Worm (Caenorhabditis elegans) whole organism, L4 larva: Measurements from ENCODE around the gene T19H12.12.

Experiments used
- F10B5.3 ChIP-seq: sonication (generic microtip); optimal IDR thresholded peaks from 2 replicates; lab custom pipeline; 2016; ENCODE audit warnings: mild to moderate bottlenecking, missing genetic modification characterization, missing compliant biosample characterization
- F49E8.2 ChIP-seq: sonication (generic microtip); optimal IDR thresholded peaks from 2 replicates; lab custom pipeline; 2016; ENCODE audit warnings: missing compliant biosample characterization, mild to moderate bottlenecking, missing genetic modification characterization, borderline replicate concordance
- T20F7.1 ChIP-seq: fragments of 200-800 bp; sonication (Bioruptor generic); optimal IDR thresholded peaks from 2 replicates; lab custom pipeline; 2018; ENCODE audit warnings: mild to moderate bottlenecking, missing genetic modification characterization, missing compliant biosample characterization
- Y48G9A.11 ChIP-seq: fragments of 200-800 bp; sonication (Bioruptor generic); IDR thresholded peaks from 2 replicates; pipeline ENCODE4 v1.3.6; 2022; ENCODE audit warnings: missing genetic modification reagents, missing genetic modification characterization, missing compliant biosample characterization
- ZK546.5 ChIP-seq, 2 experiments: sonication (generic microtip); optimal IDR thresholded peaks; 2 replicates each; lab custom pipeline; 2017; ENCODE audit warnings: missing biosample characterization in 2 of 2, missing genetic modification characterization in 2 of 2
- aha-1 ChIP-seq: fragments of 150-350 bp; peaks from one replicate; lab custom pipeline; 2014; ENCODE audit warnings: missing biosample characterization, missing genetic modification characterization
- ceh-32 ChIP-seq: sonication (generic microtip); optimal IDR thresholded peaks from 2 replicates; lab custom pipeline; 2016; ENCODE audit warnings: mild to moderate bottlenecking, missing genetic modification characterization, missing compliant biosample characterization; ENCODE audit not compliant: poor library complexity
- ces-1 ChIP-seq: fragments of 150-350 bp; sonication (generic microtip); optimal IDR thresholded peaks from 4 replicates; lab custom pipeline; 2014; ENCODE audit warnings: missing biosample characterization, missing genetic modification reagents, missing genetic modification characterization
- daf-12 ChIP-seq: fragments of 150-350 bp; optimal IDR thresholded peaks from 2 replicates; lab custom pipeline; 2014; ENCODE audit warnings: missing biosample characterization, missing genetic modification reagents, missing genetic modification characterization
- daf-16 ChIP-seq, 3 experiments: sonication (generic microtip); optimal IDR thresholded peaks; 2 replicates each; lab custom pipeline; 2016 to 2017; ENCODE audit warnings: missing genetic modification characterization in 3 of 3, missing genetic modification reagents in 3 of 3, mild to moderate bottlenecking in 2 of 3, missing compliant biosample characterization in 2 of 3, missing biosample characterization in 1 of 3, moderate library complexity in 1 of 3
- daf-19 ChIP-seq: fragments of 200-800 bp; sonication (Bioruptor generic); conservative IDR thresholded peaks from 2 replicates; pipeline ENCODE4 v1.3.6; 2022; ENCODE audit warnings: missing genetic modification characterization, missing compliant biosample characterization
- dmd-6 ChIP-seq: fragments of 200-800 bp; sonication (Bioruptor generic); IDR thresholded peaks from 2 replicates; pipeline ENCODE4 v1.3.6; 2022; ENCODE audit warnings: missing genetic modification reagents, missing genetic modification characterization, missing compliant biosample characterization
- dve-1 ChIP-seq: sonication (generic microtip); optimal IDR thresholded peaks from 2 replicates; lab custom pipeline; 2017; ENCODE audit warnings: antibody characterized with exemption, mild to moderate bottlenecking, missing genetic modification characterization, missing compliant biosample characterization; ENCODE audit not compliant: insufficient read depth
- hlh-11 ChIP-seq: fragments of 200-800 bp; sonication (Bioruptor generic); optimal IDR thresholded peaks from 2 replicates; lab custom pipeline; 2018; ENCODE audit warnings: mild to moderate bottlenecking, missing genetic modification characterization, missing compliant biosample characterization
- hlh-30 ChIP-seq: sonication (generic microtip); optimal IDR thresholded peaks from 2 replicates; lab custom pipeline; 2017; ENCODE audit warnings: antibody characterized with exemption, mild to moderate bottlenecking, missing genetic modification characterization, missing compliant biosample characterization; ENCODE audit not compliant: insufficient read depth
- lin-13 ChIP-seq: fragments of 150-350 bp; optimal IDR thresholded peaks from 2 replicates; lab custom pipeline; 2014; ENCODE audit warnings: missing biosample characterization, missing genetic modification reagents, missing genetic modification characterization
- lin-15B ChIP-seq: fragments of 150-350 bp; sonication (generic microtip); optimal IDR thresholded peaks from 3 replicates; lab custom pipeline; 2014; ENCODE audit warnings: missing biosample characterization, missing genetic modification characterization
- lin-38 ChIP-seq: fragments of 200-800 bp; sonication (Bioruptor generic); IDR thresholded peaks from 2 replicates; pipeline ENCODE4 v1.3.6; 2022; ENCODE audit warnings: missing genetic modification reagents, missing genetic modification characterization, missing compliant biosample characterization
- mdt-29 ChIP-seq: fragments of 200-800 bp; sonication (Bioruptor generic); IDR thresholded peaks from 2 replicates; pipeline ENCODE4 v1.3.6; 2022; ENCODE audit warnings: missing genetic modification reagents, missing genetic modification characterization, missing compliant biosample characterization
- mep-1 ChIP-seq: fragments of 150-350 bp; sonication (generic microtip); optimal IDR thresholded peaks from 3 replicates; lab custom pipeline; 2014; ENCODE audit warnings: missing biosample characterization, missing genetic modification characterization
- mes-2 ChIP-seq: sonication (generic microtip); optimal IDR thresholded peaks from 2 replicates; lab custom pipeline; 2016; ENCODE audit warnings: missing genotype, mild to moderate bottlenecking, missing genetic modification characterization, missing compliant biosample characterization; ENCODE audit not compliant: poor library complexity, severe bottlenecking
- mxl-3 ChIP-seq: fragments of 200-800 bp; sonication (Bioruptor generic); optimal IDR thresholded peaks from 2 replicates; lab custom pipeline; 2018; ENCODE audit warnings: mild to moderate bottlenecking, missing genetic modification characterization, missing compliant biosample characterization
- nhr-102 ChIP-seq: sonication (generic microtip); optimal IDR thresholded peaks from 2 replicates; lab custom pipeline; 2016; ENCODE audit warnings: mild to moderate bottlenecking, missing genetic modification characterization, moderate library complexity, missing compliant biosample characterization
- nhr-28 ChIP-seq: fragments of 150-350 bp; optimal IDR thresholded peaks from 2 replicates; lab custom pipeline; 2014; ENCODE audit warnings: missing biosample characterization, missing genetic modification characterization
- nhr-77 ChIP-seq: fragments of 150-350 bp; optimal IDR thresholded peaks from 2 replicates; lab custom pipeline; 2014; ENCODE audit warnings: missing biosample characterization, missing genetic modification characterization
- php-3 ChIP-seq: fragments of 200-800 bp; sonication (Bioruptor generic); IDR thresholded peaks from 2 replicates; pipeline ENCODE4 v1.3.6; 2022; ENCODE audit warnings: missing genetic modification reagents, missing genetic modification characterization, missing compliant biosample characterization
- pqm-1 ChIP-seq: sonication (generic microtip); optimal IDR thresholded peaks from 2 replicates; lab custom pipeline; 2017; ENCODE audit warnings: missing biosample characterization, missing genetic modification characterization
- set-16 ChIP-seq: fragments of 200-800 bp; sonication (Bioruptor generic); IDR thresholded peaks from 2 replicates; pipeline ENCODE4 v1.3.6; 2022; ENCODE audit warnings: missing genetic modification reagents, missing genetic modification characterization, missing compliant biosample characterization
- snpc-1.2 ChIP-seq: fragments of 200-800 bp; sonication (Bioruptor generic); IDR thresholded peaks from 2 replicates; pipeline ENCODE4 v1.3.6; 2022; ENCODE audit warnings: missing genetic modification reagents, missing genetic modification characterization, missing compliant biosample characterization
- unc-130 ChIP-seq: sonication (generic microtip); optimal IDR thresholded peaks from 2 replicates; lab custom pipeline; 2016; ENCODE audit warnings: missing genetic modification reagents, missing genetic modification characterization, missing compliant biosample characterization
- vab-7 ChIP-seq: fragments of 200-800 bp; sonication (Bioruptor generic); IDR thresholded peaks from 2 replicates; pipeline ENCODE4 v1.3.6; 2022; ENCODE audit warnings: missing genetic modification reagents, missing genetic modification characterization, missing compliant biosample characterization
- zfp-2 ChIP-seq: sonication (generic microtip); optimal IDR thresholded peaks from 2 replicates; lab custom pipeline; 2016; ENCODE audit warnings: mild to moderate bottlenecking, missing genetic modification characterization, missing compliant biosample characterization
- zip-11 ChIP-seq: fragments of 200-800 bp; sonication (Bioruptor generic); IDR thresholded peaks from 2 replicates; pipeline ENCODE4 v1.3.6; 2022; ENCODE audit warnings: missing genetic modification characterization, missing compliant biosample characterization
- ztf-7 ChIP-seq: fragments of 150-350 bp; optimal IDR thresholded peaks from 2 replicates; lab custom pipeline; 2014; ENCODE audit warnings: missing biosample characterization, missing genetic modification characterization

T19H12.12 gene

DNA sequence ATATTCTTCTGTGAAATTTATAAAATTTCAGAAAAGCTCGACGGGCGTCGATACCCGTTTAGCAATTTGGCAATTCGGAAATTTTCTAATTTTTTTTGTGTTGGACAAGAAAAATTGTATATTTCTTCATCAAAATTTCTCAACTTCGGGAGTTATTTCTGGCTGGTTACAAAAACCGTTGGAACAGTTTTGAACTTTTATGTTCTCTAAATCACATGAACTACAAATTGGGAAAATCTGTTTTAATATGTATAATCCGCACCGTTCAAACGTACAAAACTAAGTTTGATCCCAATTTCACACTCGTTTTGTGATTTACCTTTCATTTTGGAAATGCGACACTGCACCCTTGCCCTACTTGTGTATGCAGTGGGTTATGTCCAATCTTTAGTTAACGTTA lies 782 bp downstream of the T19H12.12 start, which contains the start of gene T19H12.3 (continued):
- TF ChIP-seq lin-15B (tag; lab: Kevin White, UChicago): no peak
- no peak for TF ChIP-seq daf-16 (GFP tag; optimal IDR thresholded peaks at IDR 0.05; lab: Kevin White, UChicago)
- no peak for TF ChIP-seq daf-16 (tag; optimal IDR thresholded peaks at IDR 0.05; lab: Kevin White, UChicago)
- no peak for TF ChIP-seq ZK546.5 (tag; optimal IDR thresholded peaks at IDR 0.05; lab: Kevin White, UChicago)

DNA sequence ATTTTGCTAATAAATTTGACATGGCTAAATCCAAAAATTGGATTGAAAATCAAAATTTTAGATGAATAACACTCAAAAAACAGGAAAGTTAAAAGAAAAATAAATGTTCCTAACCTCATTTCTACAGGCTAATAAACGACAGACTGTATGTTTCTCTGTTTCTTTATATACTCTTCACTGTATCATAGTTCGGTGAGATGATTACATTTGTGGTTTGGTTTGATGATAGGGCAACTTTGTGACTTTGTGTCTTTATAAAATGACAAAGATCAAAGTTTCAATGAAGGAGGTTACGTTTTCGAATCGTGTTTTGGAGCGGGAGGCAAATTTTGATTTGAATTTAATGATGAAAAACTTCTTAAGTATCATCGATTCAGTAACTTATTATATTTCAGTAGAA lies 4.9 kb downstream of the T19H12.12 start, which contains the start of gene ugt-12:
Gene ugt-12, minus strand, starts transcription at position 153 of the 400 bp plus-strand sequence.
- TF ChIP-seq mdt-29 (GFP tag; lab: Robert Waterston, UW) (no peak), daf-19 (GFP tag; lab: Robert Waterston, UW) (no peak), mep-1 (peak; percentile 18), dmd-6 (GFP tag; lab: Robert Waterston, UW) (peak; percentile 60), unc-130 (GFP tag; lab: Kevin White, UChicago) (no peak), hlh-11 (peak; percentile 37), T20F7.1 (no peak), nhr-28 (tag; lab: Kevin White, UChicago) (peak; percentile 93), pqm-1 (tag; lab: Kevin White, UChicago) (peak; percentile 71), php-3 (GFP tag; lab: Robert Waterston, UW) (no peak), ceh-32 (tag; lab: Kevin White, UChicago) (no peak), dve-1 (tag; lab: Kevin White, UChicago) (peak; percentile 35), daf-16 (GFP tag; optimal IDR thresholded peaks at IDR 0.05; lab: Kevin White, UChicago) (no peak), daf-16 (tag; optimal IDR thresholded peaks at IDR 0.05; lab: Kevin White, UChicago) (peak; percentile 54), nhr-102 (peak; percentile 28), ztf-7 (tag; lab: Kevin White, UChicago) (peak; percentile 57), ces-1 (GFP tag; lab: Kevin White, UChicago) (no peak), zfp-2 (tag; lab: Kevin White, UChicago) (no peak), hlh-30 (tag; lab: Kevin White, UChicago) (peak; percentile 18), aha-1 (tag; lab: Kevin White, UChicago) (no peak), nhr-77 (tag; lab: Kevin White, UChicago) (peak; percentile 58)

DNA sequence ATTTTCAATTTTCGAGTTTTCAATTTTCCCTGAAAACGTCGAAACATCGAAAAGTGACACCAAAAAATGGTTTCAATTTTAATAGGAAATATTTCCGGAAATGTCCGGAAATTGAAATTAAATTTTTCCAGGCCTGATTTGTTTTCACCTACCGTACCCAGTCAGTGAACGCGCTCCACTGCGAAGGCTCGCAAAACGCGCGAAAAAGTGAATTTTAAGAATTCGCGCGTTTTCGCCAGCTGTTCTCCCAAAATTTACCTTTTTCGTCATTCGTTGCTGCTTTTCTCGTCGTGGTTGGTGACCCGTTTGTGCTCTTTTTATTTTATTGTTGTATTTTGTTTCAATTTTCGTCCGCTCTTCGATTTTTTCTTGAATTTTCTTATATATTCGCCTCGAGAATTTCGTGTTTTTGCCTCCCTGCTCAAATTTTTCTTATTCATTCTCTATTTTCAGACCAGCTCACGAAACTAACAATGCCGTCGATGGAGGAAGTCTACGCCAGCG lies 5.4 kb downstream of the T19H12.12 start, which contains the start of gene T19H12.2:
Gene T19H12.2, plus strand, starts transcription at position 454 of the 504 bp plus-strand sequence.
- TF ChIP-seq vab-7 (GFP tag; lab: Robert Waterston, UW) (peak; percentile 18; the same call in 1 of the 2 replicates), mdt-29 (GFP tag; lab: Robert Waterston, UW) (no peak), mes-2 (tag; lab: Kevin White, UChicago) (no peak), mxl-3 (GFP tag; lab: Kevin White, UChicago) (no peak), zip-11 (GFP tag; lab: Robert Waterston, UW) (no peak), zfp-2 (tag; lab: Kevin White, UChicago) (no peak), snpc-1.2 (GFP tag; lab: Robert Waterston, UW) (peak; percentile 78), F10B5.3 (tag; lab: Kevin White, UChicago) (no peak), F49E8.2 (tag; lab: Kevin White, UChicago) (peak; percentile 85), lin-38 (peak; percentile 98), unc-130 (GFP tag; lab: Kevin White, UChicago) (peak; percentile 91), lin-13 (GFP tag; lab: Kevin White, UChicago) (peak; percentile 32), Y48G9A.11 (GFP tag; lab: Robert Waterston, UW) (peak; percentile 87)
- TF ChIP-seq, all 104 proteins: peak for 7

DNA sequence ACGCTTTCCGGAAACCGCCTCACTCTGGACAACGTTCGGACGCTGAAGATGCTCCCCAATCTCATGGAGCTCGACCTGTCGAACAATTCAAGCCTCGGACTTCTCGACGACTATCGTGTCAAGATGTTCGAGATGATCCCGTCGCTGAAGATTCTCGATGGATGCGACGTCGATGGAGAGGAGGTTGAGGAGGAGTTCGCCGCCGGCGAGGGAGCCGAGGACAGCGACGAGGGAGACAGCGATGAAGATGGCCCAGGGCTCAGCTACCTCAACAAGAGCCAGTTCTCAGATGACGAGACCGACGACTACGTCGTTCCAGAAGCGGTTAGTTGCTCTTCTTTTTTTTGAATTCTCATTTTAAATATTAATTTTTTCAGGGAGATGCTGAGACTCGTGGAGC lies 6.2 kb downstream of the T19H12.12 start:
- peak; percentile 86 for TF ChIP-seq set-16 (GFP tag; lab: Robert Waterston, UW)
- no peak for TF ChIP-seq daf-12 (tag; lab: Kevin White, UChicago)
